Worm (Caenorhabditis elegans): ENCODE measurements around the gene Y45F10D.7.

Y45F10D.7 gene

ce11 chrIV:13786690-13787089 is 2.0 kb upstream of the Y45F10D.7 start, which contains the start of gene icap-1:
Gene icap-1 (minus strand): TSS chrIV:13786961.
- TF ChIP-seq unc-62 (GFP tag; optimal IDR thresholded peaks at IDR 0.05): no peak

- TF ChIP-seq unc-62 (GFP tag; optimal IDR thresholded peaks at IDR 0.05): no peak
Measured at ce11 chrIV:13795249-13795909, 6.7 kb downstream of the Y45F10D.7 start.

DNA sequence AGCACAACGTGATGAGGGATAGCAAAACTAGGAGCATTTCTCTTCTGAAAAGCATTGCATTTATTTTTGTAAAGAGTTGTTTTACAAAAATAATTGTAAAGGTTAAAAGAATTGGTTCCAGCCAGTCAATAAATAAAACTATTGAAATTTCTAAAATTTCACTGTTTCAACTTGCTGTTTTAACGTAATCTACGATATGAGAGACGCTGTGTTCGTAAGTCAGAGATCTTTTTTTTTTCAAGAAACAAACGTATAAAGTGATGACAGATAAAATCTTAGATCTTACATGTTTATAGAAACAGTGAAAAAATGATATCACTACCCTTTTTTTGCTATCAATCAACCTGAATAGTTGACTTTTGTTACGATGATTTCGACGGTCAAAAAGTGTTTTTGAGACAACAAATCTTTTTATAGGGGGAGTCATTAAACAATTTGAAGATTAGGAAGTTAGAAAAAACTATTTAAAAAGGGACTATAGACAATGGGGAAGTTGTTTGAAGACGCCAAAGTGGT is 9.2 kb downstream of the Y45F10D.7 start, which contains the start of gene Y45F10D.6:
Gene Y45F10D.6, minus strand, starts transcription at position 51 of the 516 bp plus-strand sequence.
- no peak for TF ChIP-seq unc-62 (GFP tag; optimal IDR thresholded peaks at IDR 0.05)

DNA sequence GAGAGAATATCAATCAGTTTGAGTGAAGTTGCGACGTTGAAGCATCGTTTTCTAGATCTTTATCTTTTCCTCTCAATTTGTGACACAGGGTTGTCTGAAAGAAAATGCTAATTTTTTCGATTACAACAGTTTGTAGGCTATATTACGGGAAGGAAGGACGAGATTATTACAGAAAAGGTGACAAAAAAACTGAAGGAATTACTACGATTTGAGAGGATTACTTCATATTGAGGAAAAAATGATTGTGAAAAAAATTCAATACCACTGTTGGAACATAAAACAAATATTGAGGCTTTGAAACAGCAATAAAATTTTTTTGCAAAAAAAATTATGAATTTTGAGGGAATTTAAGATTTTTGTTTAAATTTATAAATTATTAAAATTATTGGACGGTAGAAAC is 19.0 kb downstream of the Y45F10D.7 start, which contains the start of gene Y45F10D.14:
Gene Y45F10D.14, minus strand, starts transcription at position 101 of the 400 bp plus-strand sequence.
- no peak for TF ChIP-seq unc-62 (GFP tag; optimal IDR thresholded peaks at IDR 0.05)

- TF ChIP-seq unc-62 (GFP tag; optimal IDR thresholded peaks at IDR 0.05): no peak
Measured at ce11 chrIV:13820862-13821261, 32.2 kb downstream of the Y45F10D.7 start, which contains the start of gene Y45F10D.15. Gene Y45F10D.15 (minus strand): TSS chrIV:13820962.

ce11 chrIV:13826363-13826762 is 37.7 kb downstream of the Y45F10D.7 start:
- TF ChIP-seq unc-62 (GFP tag; optimal IDR thresholded peaks at IDR 0.05): no peak

- TF ChIP-seq unc-62 (GFP tag; optimal IDR thresholded peaks at IDR 0.05): no peak
Measured at ce11 chrIV:13827586-13827985, 38.9 kb downstream of the Y45F10D.7 start, which contains the start of gene rga-5. Gene rga-5 (plus strand): TSS chrIV:13827886.

- TF ChIP-seq unc-62 (GFP tag; optimal IDR thresholded peaks at IDR 0.05): no peak
Measured at ce11 chrIV:13834394-13835129, 45.9 kb downstream of the Y45F10D.7 start.

DNA sequence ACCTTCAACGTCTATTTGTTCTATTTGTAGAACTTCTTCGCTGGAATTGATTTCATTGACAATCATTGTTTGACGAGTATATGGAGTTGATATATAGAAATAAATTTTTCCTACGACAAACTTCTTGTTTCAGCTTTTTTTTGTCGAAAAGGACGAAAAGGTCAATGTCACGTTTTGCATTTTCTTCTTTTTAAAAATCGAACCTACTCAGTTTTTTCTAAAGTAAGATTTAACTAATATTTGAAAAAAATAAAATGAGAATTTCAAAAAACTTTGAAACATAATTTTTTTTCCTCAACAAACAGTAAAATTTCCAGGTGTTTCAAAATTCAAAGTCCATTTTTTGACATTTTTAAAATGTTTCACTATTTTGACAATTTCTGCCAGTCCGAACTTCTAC is 47.6 kb downstream of the Y45F10D.7 start, which contains the start of gene H08M01.1:
Gene H08M01.1, minus strand, starts transcription at position 101 of the 400 bp plus-strand sequence.
- TF ChIP-seq unc-62 (GFP tag; optimal IDR thresholded peaks at IDR 0.05): no peak

- no peak for TF ChIP-seq unc-62 (GFP tag; optimal IDR thresholded peaks at IDR 0.05)
Measured at ce11 chrIV:13838296-13838695, 49.6 kb downstream of the Y45F10D.7 start.

Measured in whole organism, dauer.